ENCODE assay signal across 1 fruit fly cellular context in genomic region chr3L:1890941-1891340, dm6.
TF ChIP-seq lines count a peak whose summit lies in the region.

No protein-coding gene starts in this region.

TF ChIP-seq in whole organism, embryonic, 481 proteins besides CTCF, POLR2A, EP300 and RAD21 (continued from another document):
- no peak for TF ChIP-seq twi (tag; optimal IDR thresholded peaks at IDR 0.05; lab: Kevin White, UChicago)
- TF ChIP-seq so (GFP tag; IDR thresholded peaks at IDR 0.05; lab: Robert Waterston, UW) = no peak
- peak; percentile 82 for TF ChIP-seq Dp (GFP tag; optimal IDR thresholded peaks at IDR 0.05; lab: Kevin White, UChicago)
- TF ChIP-seq CG12104 (GFP tag; optimal IDR thresholded peaks at IDR 0.05; lab: Kevin White, UChicago) = no peak
- TF ChIP-seq Dref (GFP tag; IDR thresholded peaks at IDR 0.05; lab: Robert Waterston, UW) = no peak
- TF ChIP-seq chif (GFP tag; optimal IDR thresholded peaks at IDR 0.05; lab: Kevin White, UChicago) = no peak
- TF ChIP-seq phol (tag; optimal IDR thresholded peaks at IDR 0.05; lab: Kevin White, UChicago) = peak; percentile 26
- peak; percentile 55 for TF ChIP-seq CG1603 (tag; optimal IDR thresholded peaks at IDR 0.05; lab: Kevin White, UChicago)
- TF ChIP-seq lov (optimal IDR thresholded peaks at IDR 0.05; lab: Kevin White, UChicago) = no peak
- TF ChIP-seq lov (GFP tag; IDR thresholded peaks at IDR 0.05; lab: Robert Waterston, UW) = no peak
- TF ChIP-seq CG7556 (GFP tag; optimal IDR thresholded peaks at IDR 0.05; lab: Kevin White, UChicago) = no peak
- TF ChIP-seq HmgD (GFP tag; optimal IDR thresholded peaks at IDR 0.05; lab: Kevin White, UChicago) = peak; percentile 11
- TF ChIP-seq CG4707 (GFP tag; optimal IDR thresholded peaks at IDR 0.05; lab: Kevin White, UChicago) = no peak
- peak; percentile 45 for TF ChIP-seq Rfx (GFP tag; IDR thresholded peaks at IDR 0.05; lab: Robert Waterston, UW)
- TF ChIP-seq CG10431 (GFP tag; optimal IDR thresholded peaks at IDR 0.05; lab: Kevin White, UChicago) = no peak
- no peak for TF ChIP-seq CrebB (tag; optimal IDR thresholded peaks at IDR 0.05; lab: Kevin White, UChicago)
- no peak for TF ChIP-seq p53 (GFP tag; optimal IDR thresholded peaks at IDR 0.05; lab: Kevin White, UChicago)
- no peak for TF ChIP-seq CG9817 (tag; optimal IDR thresholded peaks at IDR 0.05; lab: Kevin White, UChicago)
- TF ChIP-seq Doc3 (GFP tag; IDR thresholded peaks at IDR 0.05; lab: Robert Waterston, UW; ENCODE audit: partially characterized antibody) = no peak; the same call in 2 of the 3 replicates
- no peak for TF ChIP-seq NFAT (GFP tag; IDR thresholded peaks at IDR 0.05; lab: Robert Waterston, UW)
- no peak for TF ChIP-seq mam (GFP tag; optimal IDR thresholded peaks at IDR 0.05; lab: Kevin White, UChicago)
- no peak for TF ChIP-seq CG2116 (GFP tag; optimal IDR thresholded peaks at IDR 0.05; lab: Kevin White, UChicago)
- TF ChIP-seq Lhr (GFP tag; optimal IDR thresholded peaks at IDR 0.05; lab: Kevin White, UChicago) = peak; percentile 34
- no peak for TF ChIP-seq Atf3 (GFP tag; optimal IDR thresholded peaks at IDR 0.05; lab: Kevin White, UChicago)
- TF ChIP-seq Pdp1 (GFP tag; optimal IDR thresholded peaks at IDR 0.05; lab: Kevin White, UChicago) = no peak
- no peak for TF ChIP-seq CG6854 (GFP tag; optimal IDR thresholded peaks at IDR 0.05; lab: Kevin White, UChicago)
- TF ChIP-seq exex (tag; optimal IDR thresholded peaks at IDR 0.05; lab: Kevin White, UChicago) = no peak
- no peak for TF ChIP-seq Asciz (GFP tag; optimal IDR thresholded peaks at IDR 0.05; lab: Kevin White, UChicago)
- TF ChIP-seq CG9437 (GFP tag; optimal IDR thresholded peaks at IDR 0.05; lab: Kevin White, UChicago) = no peak
- no peak for TF ChIP-seq CG4424 (GFP tag; optimal IDR thresholded peaks at IDR 0.05; lab: Kevin White, UChicago)
- TF ChIP-seq Blimp-1 (GFP tag; optimal IDR thresholded peaks at IDR 0.05; lab: Kevin White, UChicago) = no peak
- no peak for TF ChIP-seq dpn (GFP tag; optimal IDR thresholded peaks at IDR 0.05; lab: Kevin White, UChicago)
- TF ChIP-seq C15 (GFP tag; IDR thresholded peaks at IDR 0.05; lab: Robert Waterston, UW) = no peak
- TF ChIP-seq peb (GFP tag; IDR thresholded peaks at IDR 0.05; lab: Robert Waterston, UW) = no peak
- no peak for TF ChIP-seq jigr1 (GFP tag; IDR thresholded peaks at IDR 0.05; lab: Robert Waterston, UW)
- TF ChIP-seq HLH4C (GFP tag; IDR thresholded peaks at IDR 0.05; lab: Robert Waterston, UW; ENCODE audit: partially characterized antibody) = no peak
- no peak for TF ChIP-seq crp (GFP tag; optimal IDR thresholded peaks at IDR 0.05; lab: Kevin White, UChicago)
- TF ChIP-seq E2f2 (GFP tag; IDR thresholded peaks at IDR 0.05; lab: Robert Waterston, UW) = peak; percentile 87
- TF ChIP-seq CG17328 (GFP tag; IDR thresholded peaks at IDR 0.05; lab: Robert Waterston, UW) = no peak
- TF ChIP-seq cato (GFP tag; optimal IDR thresholded peaks at IDR 0.05; lab: Kevin White, UChicago; ENCODE audit: borderline replicate concordance) = no peak
- TF ChIP-seq Drgx (GFP tag; IDR thresholded peaks at IDR 0.05; lab: Robert Waterston, UW) = no peak
- no peak for TF ChIP-seq CG15269 (tag; optimal IDR thresholded peaks at IDR 0.05; lab: Kevin White, UChicago)
- TF ChIP-seq vnd (GFP tag; IDR thresholded peaks at IDR 0.05; lab: Robert Waterston, UW; ENCODE audit: partially characterized antibody) = no peak
- TF ChIP-seq cas (GFP tag; IDR thresholded peaks at IDR 0.05; lab: Robert Waterston, UW) = no peak
- TF ChIP-seq CG6175 (GFP tag; IDR thresholded peaks at IDR 0.05; lab: Robert Waterston, UW) = no peak
- peak; percentile 58; the same call in 2 of the 3 replicates for TF ChIP-seq CG2199 (GFP tag; IDR thresholded peaks at IDR 0.05; lab: Robert Waterston, UW)
- TF ChIP-seq CG17568 (GFP tag; optimal IDR thresholded peaks at IDR 0.05; lab: Kevin White, UChicago) = no peak
- no peak for TF ChIP-seq pho (GFP tag; optimal IDR thresholded peaks at IDR 0.05; lab: Kevin White, UChicago)
- TF ChIP-seq NC2β (GFP tag; optimal IDR thresholded peaks at IDR 0.05; lab: Kevin White, UChicago) = no peak
- no peak for TF ChIP-seq Spps (tag; optimal IDR thresholded peaks at IDR 0.05; lab: Kevin White, UChicago)
- TF ChIP-seq grau (tag; optimal IDR thresholded peaks at IDR 0.05; lab: Kevin White, UChicago) = no peak
- peak; percentile 2 for TF ChIP-seq CG13624 (GFP tag; optimal IDR thresholded peaks at IDR 0.05; lab: Kevin White, UChicago)
- TF ChIP-seq GATAe (GFP tag; conservative IDR thresholded peaks at IDR 0.05; lab: Robert Waterston, UW) = no peak
- no peak for TF ChIP-seq tll (GFP tag; optimal IDR thresholded peaks at IDR 0.05; lab: Kevin White, UChicago)
- TF ChIP-seq CG7928 (GFP tag; optimal IDR thresholded peaks at IDR 0.05; lab: Kevin White, UChicago) = no peak
- no peak for TF ChIP-seq bcd (GFP tag; optimal IDR thresholded peaks at IDR 0.05; lab: Kevin White, UChicago)
- TF ChIP-seq BEAF-32 (GFP tag; optimal IDR thresholded peaks at IDR 0.05; lab: Kevin White, UChicago) = peak; percentile 20
- TF ChIP-seq E2f1 (GFP tag; IDR thresholded peaks at IDR 0.05; lab: Robert Waterston, UW) = no peak
- no peak for TF ChIP-seq CG9797 (GFP tag; optimal IDR thresholded peaks at IDR 0.05; lab: Kevin White, UChicago)
- TF ChIP-seq zen (tag; optimal IDR thresholded peaks at IDR 0.05; lab: Kevin White, UChicago) = peak; percentile 15
- no peak for TF ChIP-seq rib (GFP tag; IDR thresholded peaks at IDR 0.05; lab: Robert Waterston, UW)
- no peak for TF ChIP-seq abd-A (tag; optimal IDR thresholded peaks at IDR 0.05; lab: Kevin White, UChicago)
- TF ChIP-seq CG3995 (GFP tag; optimal IDR thresholded peaks at IDR 0.05; lab: Kevin White, UChicago) = peak; percentile 27
- no peak for TF ChIP-seq Mes4 (GFP tag; optimal IDR thresholded peaks at IDR 0.05; lab: Kevin White, UChicago)
- TF ChIP-seq CG13894 (tag; optimal IDR thresholded peaks at IDR 0.05; lab: Kevin White, UChicago) = no peak
- no peak for TF ChIP-seq Max (GFP tag; optimal IDR thresholded peaks at IDR 0.05; lab: Kevin White, UChicago)
- no peak for TF ChIP-seq CG14441 (GFP tag; IDR thresholded peaks at IDR 0.05; lab: Robert Waterston, UW)
- no peak for TF ChIP-seq CG8290 (GFP tag; optimal IDR thresholded peaks at IDR 0.05; lab: Kevin White, UChicago)
- no peak for TF ChIP-seq CG8290 (tag; optimal IDR thresholded peaks at IDR 0.05; lab: Kevin White, UChicago)
- no peak for TF ChIP-seq CG11504 (tag; optimal IDR thresholded peaks at IDR 0.05; lab: Kevin White, UChicago)
- no peak for TF ChIP-seq pfk (GFP tag; optimal IDR thresholded peaks at IDR 0.05; lab: Kevin White, UChicago)
- no peak for TF ChIP-seq CG13775 (GFP tag; optimal IDR thresholded peaks at IDR 0.05; lab: Kevin White, UChicago)
- TF ChIP-seq CG32772 (GFP tag; IDR thresholded peaks at IDR 0.05; lab: Robert Waterston, UW) = no peak
- TF ChIP-seq dmrt99B (tag; optimal IDR thresholded peaks at IDR 0.05; lab: Kevin White, UChicago) = no peak
- TF ChIP-seq CG11696 (GFP tag; IDR thresholded peaks at IDR 0.05; lab: Robert Waterston, UW) = no peak
- no peak for TF ChIP-seq salm (tag; optimal IDR thresholded peaks at IDR 0.05; lab: Kevin White, UChicago)
- no peak for TF ChIP-seq trh (GFP tag; optimal IDR thresholded peaks at IDR 0.05; lab: Kevin White, UChicago)
- TF ChIP-seq CG12769 (tag; optimal IDR thresholded peaks at IDR 0.05; lab: Kevin White, UChicago) = peak; percentile 17
- no peak for TF ChIP-seq CG8089 (GFP tag; optimal IDR thresholded peaks at IDR 0.05; lab: Kevin White, UChicago)
- TF ChIP-seq bowl (GFP tag; IDR thresholded peaks at IDR 0.05; lab: Robert Waterston, UW) = no peak
- no peak for TF ChIP-seq YL-1 (GFP tag; optimal IDR thresholded peaks at IDR 0.05; lab: Kevin White, UChicago)
- no peak for TF ChIP-seq tx (GFP tag; optimal IDR thresholded peaks at IDR 0.05; lab: Kevin White, UChicago)
- no peak for TF ChIP-seq Dbx (GFP tag; IDR thresholded peaks at IDR 0.05; lab: Robert Waterston, UW)
- TF ChIP-seq CG13287 (GFP tag; IDR thresholded peaks at IDR 0.05; lab: Robert Waterston, UW; ENCODE audit: partially characterized antibody) = peak; percentile 51; the same call in 1 of the 2 replicates
- TF ChIP-seq CG4820 (GFP tag; optimal IDR thresholded peaks at IDR 0.05; lab: Kevin White, UChicago) = no peak
- no peak for TF ChIP-seq Tbp (GFP tag; optimal IDR thresholded peaks at IDR 0.05; lab: Kevin White, UChicago)
- no peak for TF ChIP-seq ap (GFP tag; IDR thresholded peaks at IDR 0.05; lab: Robert Waterston, UW)
- TF ChIP-seq gfzf (GFP tag; optimal IDR thresholded peaks at IDR 0.05; lab: Kevin White, UChicago) = peak; percentile 47
- peak; percentile 91 for TF ChIP-seq Myb (GFP tag; optimal IDR thresholded peaks at IDR 0.05; lab: Kevin White, UChicago)
- no peak for TF ChIP-seq trem (tag; optimal IDR thresholded peaks at IDR 0.05; lab: Kevin White, UChicago)
- no peak for TF ChIP-seq CG12219 (GFP tag; optimal IDR thresholded peaks at IDR 0.05; lab: Kevin White, UChicago)
- TF ChIP-seq Aef1 (GFP tag; IDR thresholded peaks at IDR 0.05; lab: Robert Waterston, UW) = no peak
- no peak for TF ChIP-seq tgo (GFP tag; IDR thresholded peaks at IDR 0.05; lab: Robert Waterston, UW)
- TF ChIP-seq CG16863 (GFP tag; optimal IDR thresholded peaks at IDR 0.05; lab: Kevin White, UChicago) = no peak
- TF ChIP-seq amos (GFP tag; IDR thresholded peaks at IDR 0.05; lab: Robert Waterston, UW; ENCODE audit: partially characterized antibody) = peak; percentile 22; the same call in 1 of the 2 replicates
- TF ChIP-seq NC2α (GFP tag; optimal IDR thresholded peaks at IDR 0.05; lab: Kevin White, UChicago) = no peak
- no peak for TF ChIP-seq CG10565 (GFP tag; optimal IDR thresholded peaks at IDR 0.05; lab: Kevin White, UChicago)
- no peak for TF ChIP-seq CG14014 (GFP tag; IDR thresholded peaks at IDR 0.05; lab: Robert Waterston, UW)
- peak; percentile 37; the same call in 1 of the 2 replicates for TF ChIP-seq Nf-YA (GFP tag; IDR thresholded peaks at IDR 0.05; lab: Robert Waterston, UW)
- no peak for TF ChIP-seq Gug (GFP tag; IDR thresholded peaks at IDR 0.05; lab: Robert Waterston, UW)
- TF ChIP-seq CG15479 (GFP tag; optimal IDR thresholded peaks at IDR 0.05; lab: Kevin White, UChicago) = no peak
- no peak for TF ChIP-seq klu (GFP tag; IDR thresholded peaks at IDR 0.05; lab: Robert Waterston, UW)
- no peak for TF ChIP-seq ranshi (GFP tag; IDR thresholded peaks at IDR 0.05; lab: Robert Waterston, UW)
- TF ChIP-seq CG12391 (tag; optimal IDR thresholded peaks at IDR 0.05; lab: Kevin White, UChicago) = no peak
- TF ChIP-seq HLH3B (GFP tag; IDR thresholded peaks at IDR 0.05; lab: Robert Waterston, UW) = no peak
- TF ChIP-seq Fer1 (GFP tag; optimal IDR thresholded peaks at IDR 0.05; lab: Kevin White, UChicago) = no peak
- peak; percentile 9 for TF ChIP-seq CG6654 (GFP tag; optimal IDR thresholded peaks at IDR 0.05; lab: Kevin White, UChicago)
- TF ChIP-seq CG12155 (GFP tag; optimal IDR thresholded peaks at IDR 0.05; lab: Kevin White, UChicago) = peak; percentile 83
- TF ChIP-seq cwo (GFP tag; optimal IDR thresholded peaks at IDR 0.05; lab: Kevin White, UChicago) = no peak
- TF ChIP-seq nmo (GFP tag; optimal IDR thresholded peaks at IDR 0.05; lab: Kevin White, UChicago) = peak; percentile 1
- TF ChIP-seq Sin3A (optimal IDR thresholded peaks at IDR 0.05; lab: Kevin White, UChicago) = no peak
- no peak for TF ChIP-seq Poxn (GFP tag; IDR thresholded peaks at IDR 0.05; lab: Robert Waterston, UW)
- no peak for TF ChIP-seq fd96Cb (tag; optimal IDR thresholded peaks at IDR 0.05; lab: Kevin White, UChicago)
- TF ChIP-seq wek (GFP tag; optimal IDR thresholded peaks at IDR 0.05; lab: Kevin White, UChicago) = no peak
- TF ChIP-seq pita (GFP tag; optimal IDR thresholded peaks at IDR 0.05; lab: Kevin White, UChicago) = peak; percentile 82
- TF ChIP-seq unc-4 (GFP tag; IDR thresholded peaks at IDR 0.05; lab: Robert Waterston, UW; ENCODE audit: partially characterized antibody) = no peak
- no peak for TF ChIP-seq dysf (GFP tag; IDR thresholded peaks at IDR 0.05; lab: Robert Waterston, UW)
- peak; percentile 37 for TF ChIP-seq pzg (GFP tag; optimal IDR thresholded peaks at IDR 0.05; lab: Kevin White, UChicago)
- no peak for TF ChIP-seq Gsc (GFP tag; IDR thresholded peaks at IDR 0.05; lab: Robert Waterston, UW)
- TF ChIP-seq CG9727 (GFP tag; optimal IDR thresholded peaks at IDR 0.05; lab: Kevin White, UChicago) = no peak
- TF ChIP-seq Med (GFP tag; lab: Kevin White, UChicago) = peak; percentile 66
- peak; percentile 20 for TF ChIP-seq HmgZ (tag; optimal IDR thresholded peaks at IDR 0.05; lab: Kevin White, UChicago)
- TF ChIP-seq CG42726 (GFP tag; IDR thresholded peaks at IDR 0.05; lab: Robert Waterston, UW; ENCODE audit: partially characterized antibody) = 0 out of 2 replicates have a peak, but pooled peaks have one; percentile 30
- TF ChIP-seq lab (GFP tag; optimal IDR thresholded peaks at IDR 0.05; lab: Kevin White, UChicago) = no peak
